Worm (Caenorhabditis elegans): Measurements from ENCODE around the gene enu-3.6.

enu-3.6 gene

ce11 chrIII:10750043-10750442, at the start of gene enu-3.6:
enu-3.6 (plus strand) TSS chrIII:10750434.
- peak; percentile 1 for TF ChIP-seq elt-2 (tag; optimal IDR thresholded peaks at IDR 0.05)

- TF ChIP-seq lin-39 (tag; optimal IDR thresholded peaks at IDR 0.05) (no peak), ama-1 (optimal IDR thresholded peaks at IDR 0.05) (no peak), skn-1 (tag; optimal IDR thresholded peaks at IDR 0.05) (no peak), nhr-77 (tag; optimal IDR thresholded peaks at IDR 0.05) (no peak), unc-39 (tag; optimal IDR thresholded peaks at IDR 0.05) (no peak), jun-1 (tag; optimal IDR thresholded peaks at IDR 0.05) (no peak), pqm-1 (tag; optimal IDR thresholded peaks at IDR 0.05) (no peak), nhr-237 (tag; optimal IDR thresholded peaks at IDR 0.05) (no peak), nhr-12 (tag; optimal IDR thresholded peaks at IDR 0.05) (no peak), egl-27 (tag; optimal IDR thresholded peaks at IDR 0.05) (no peak), fos-1 (tag; optimal IDR thresholded peaks at IDR 0.05) (no peak), ceh-28 (tag; optimal IDR thresholded peaks at IDR 0.05) (no peak), nhr-67 (tag; optimal IDR thresholded peaks at IDR 0.05) (no peak), zag-1 (tag; optimal IDR thresholded peaks at IDR 0.05) (no peak), mdl-1 (tag; optimal IDR thresholded peaks at IDR 0.05) (no peak), nhr-43 (tag; optimal IDR thresholded peaks at IDR 0.05; ENCODE audit: poor library complexity, severe bottlenecking) (no peak), aly-2 (tag; optimal IDR thresholded peaks at IDR 0.05) (no peak), elt-2 (tag; optimal IDR thresholded peaks at IDR 0.05) (no peak), daf-12 (tag; optimal IDR thresholded peaks at IDR 0.05) (no peak)
Observed at ce11 chrIII:10700460-10700859, 49.8 kb upstream of the enu-3.6 start, which contains the start of gene Y39A1A.20. Y39A1A.20 (minus strand) TSS chrIII:10700560.

- peak; percentile 86 for TF ChIP-seq nfya-1 (tag; optimal IDR thresholded peaks at IDR 0.05; ENCODE audit: insufficient read depth)
- TF ChIP-seq nhr-28 (tag; optimal IDR thresholded peaks at IDR 0.05) = no peak
- no peak for TF ChIP-seq nhr-237 (tag; optimal IDR thresholded peaks at IDR 0.05)
Observed at ce11 chrIII:10702805-10703204, 47.4 kb upstream of the enu-3.6 start.

ce11 chrIII:10703833-10704232, 46.4 kb upstream of the enu-3.6 start:
- TF ChIP-seq ztf-11 (tag; optimal IDR thresholded peaks at IDR 0.05) = no peak
- TF ChIP-seq nhr-76 (tag; optimal IDR thresholded peaks at IDR 0.05) = no peak
- no peak for TF ChIP-seq nfya-1 (tag; optimal IDR thresholded peaks at IDR 0.05; ENCODE audit: insufficient read depth)
- no peak for TF ChIP-seq elt-3 (tag; optimal IDR thresholded peaks at IDR 0.05)
- TF ChIP-seq sea-2 (GFP tag; optimal IDR thresholded peaks at IDR 0.05) = no peak
- TF ChIP-seq elt-1 (tag; optimal IDR thresholded peaks at IDR 0.05) = no peak
- no peak for TF ChIP-seq mdl-1 (tag; optimal IDR thresholded peaks at IDR 0.05)
- TF ChIP-seq nhr-28 (tag; optimal IDR thresholded peaks at IDR 0.05) = no peak
- no peak for TF ChIP-seq unc-62 (GFP tag; optimal IDR thresholded peaks at IDR 0.05)
- TF ChIP-seq ceh-82 (tag; optimal IDR thresholded peaks at IDR 0.05) = no peak
- TF ChIP-seq egl-27 (tag; optimal IDR thresholded peaks at IDR 0.05) = no peak
- no peak for TF ChIP-seq fos-1 (tag; optimal IDR thresholded peaks at IDR 0.05)
- no peak for TF ChIP-seq ceh-28 (tag; optimal IDR thresholded peaks at IDR 0.05)
- TF ChIP-seq lin-39 (tag; optimal IDR thresholded peaks at IDR 0.05) = no peak

- TF ChIP-seq nhr-43 (tag; optimal IDR thresholded peaks at IDR 0.05; ENCODE audit: poor library complexity, severe bottlenecking) = no peak
- TF ChIP-seq ceh-28 (tag; optimal IDR thresholded peaks at IDR 0.05) = no peak
- TF ChIP-seq sea-2 (GFP tag; optimal IDR thresholded peaks at IDR 0.05) = no peak
- TF ChIP-seq unc-39 (tag; optimal IDR thresholded peaks at IDR 0.05) = no peak
Observed at ce11 chrIII:10704499-10704898, 45.7 kb upstream of the enu-3.6 start.

ce11 chrIII:10706481-10706880, 43.8 kb upstream of the enu-3.6 start:
- TF ChIP-seq lin-15B (tag; optimal IDR thresholded peaks at IDR 0.05) (no peak), lsy-12 (tag; optimal IDR thresholded peaks at IDR 0.05) (no peak), skn-1 (tag; optimal IDR thresholded peaks at IDR 0.05) (no peak), fkh-10 (GFP tag; optimal IDR thresholded peaks at IDR 0.05) (no peak), nhr-77 (tag; optimal IDR thresholded peaks at IDR 0.05) (no peak), nhr-67 (tag; optimal IDR thresholded peaks at IDR 0.05) (no peak), daf-12 (tag; optimal IDR thresholded peaks at IDR 0.05) (no peak), nhr-12 (tag; optimal IDR thresholded peaks at IDR 0.05) (no peak), snpc-4 (tag; optimal IDR thresholded peaks at IDR 0.05) (no peak), sea-2 (GFP tag; optimal IDR thresholded peaks at IDR 0.05) (no peak), ama-1 (optimal IDR thresholded peaks at IDR 0.05) (no peak), ceh-28 (tag; optimal IDR thresholded peaks at IDR 0.05) (no peak), lin-39 (tag; optimal IDR thresholded peaks at IDR 0.05) (no peak), mml-1 (tag; optimal IDR thresholded peaks at IDR 0.05) (no peak), hmg-11 (tag; optimal IDR thresholded peaks at IDR 0.05) (no peak)
